Worm (Caenorhabditis elegans) whole organism, L3 larva: ENCODE data around the gene cyp-14A1.

ENCODE experiments used
- R02D3.7 ChIP-seq: fragments of 150-350 bp; optimal IDR thresholded peaks from 2 replicates; lab custom pipeline; 2014; ENCODE audit warnings: missing biosample characterization, missing genetic modification characterization
- nhr-12 ChIP-seq: fragments of 150-350 bp; optimal IDR thresholded peaks from 2 replicates; lab custom pipeline; 2014; ENCODE audit warnings: missing biosample characterization, missing genetic modification characterization
- nhr-237 ChIP-seq: fragments of 150-350 bp; optimal IDR thresholded peaks from 2 replicates; lab custom pipeline; 2014; ENCODE audit warnings: missing biosample characterization, missing genetic modification characterization
- nhr-25 ChIP-seq: sonication (generic microtip); optimal IDR thresholded peaks from 2 replicates; lab custom pipeline; 2017; ENCODE audit warnings: missing biosample characterization, missing genetic modification characterization
- nhr-76 ChIP-seq: fragments of 150-350 bp; sonication (generic microtip); optimal IDR thresholded peaks from 5 replicates; lab custom pipeline; 2014; ENCODE audit warnings: missing biosample characterization, missing genetic modification characterization
- nhr-77 ChIP-seq: fragments of 150-350 bp; optimal IDR thresholded peaks from 2 replicates; lab custom pipeline; 2014; ENCODE audit warnings: missing biosample characterization, missing genetic modification characterization
- tbx-2 ChIP-seq: sonication (generic microtip); optimal IDR thresholded peaks from 2 replicates; lab custom pipeline; 2016; ENCODE audit warnings: mild to moderate bottlenecking, missing genetic modification characterization, missing compliant biosample characterization
- unc-62 ChIP-seq: fragments of 150-350 bp; sonication (generic microtip); optimal IDR thresholded peaks from 4 replicates; lab custom pipeline; 2014; ENCODE audit warnings: missing biosample characterization, missing genetic modification reagents, missing genetic modification characterization

DNA sequence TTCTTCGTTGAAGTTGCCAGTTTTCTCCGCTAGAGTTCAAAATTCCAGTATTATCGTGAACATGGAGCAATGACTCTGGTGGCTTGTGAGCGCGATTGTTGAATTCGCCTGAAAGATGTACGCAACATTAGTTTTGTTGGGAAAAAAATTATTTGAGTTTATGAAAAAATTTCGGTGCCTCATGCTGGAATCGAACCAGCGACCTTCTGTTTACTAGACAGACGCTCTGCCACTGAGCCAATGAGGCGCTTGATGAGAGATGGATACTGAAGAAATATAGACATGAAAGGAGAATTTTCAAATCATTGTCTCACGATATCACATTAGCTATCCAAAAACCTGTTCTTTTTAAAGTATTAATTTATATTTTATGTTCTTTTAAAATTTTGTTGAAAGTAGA, 16.3 kb upstream of the cyp-14A1 start:
- no peak for TF ChIP-seq nhr-77
- no peak for TF ChIP-seq tbx-2 (tag; lab: Kevin White, UChicago)
- no peak for TF ChIP-seq nhr-76 (tag; lab: Kevin White, UChicago)
- TF ChIP-seq nhr-12 (tag; lab: Kevin White, UChicago), result no peak
- no peak for TF ChIP-seq nhr-237 (tag; lab: Kevin White, UChicago)
- no peak for TF ChIP-seq unc-62 (GFP tag; lab: Kevin White, UChicago)
- no peak for TF ChIP-seq nhr-25 (tag; lab: Kevin White, UChicago)
- no peak for TF ChIP-seq R02D3.7 (tag; lab: Kevin White, UChicago)
